Fruit fly (Drosophila melanogaster) whole organism: ENCODE measurements around the gene SppL.

Experiments used
- CG8478 ChIP-seq: fragments of >200 bp; optimal IDR thresholded peaks from 2 replicates; lab custom pipeline; 2018; ENCODE audit warnings: inconsistent platforms
- EcR ChIP-seq, 2 experiments: fragments of >200 bp; optimal IDR thresholded peaks; 2 replicates each; lab custom pipeline; 2017; ENCODE audit warnings: missing biosample characterization in 2 of 2, missing genetic modification characterization in 2 of 2, missing genetic modification reagents in 2 of 2
- pan ChIP-seq: fragments of >200 bp; optimal IDR thresholded peaks from 2 replicates; lab custom pipeline; 2017
- usp ChIP-seq: fragments of >200 bp; optimal IDR thresholded peaks from 2 replicates; lab custom pipeline; 2017; ENCODE audit warnings: missing biosample characterization, missing genetic modification characterization, mixed read lengths

DNA sequence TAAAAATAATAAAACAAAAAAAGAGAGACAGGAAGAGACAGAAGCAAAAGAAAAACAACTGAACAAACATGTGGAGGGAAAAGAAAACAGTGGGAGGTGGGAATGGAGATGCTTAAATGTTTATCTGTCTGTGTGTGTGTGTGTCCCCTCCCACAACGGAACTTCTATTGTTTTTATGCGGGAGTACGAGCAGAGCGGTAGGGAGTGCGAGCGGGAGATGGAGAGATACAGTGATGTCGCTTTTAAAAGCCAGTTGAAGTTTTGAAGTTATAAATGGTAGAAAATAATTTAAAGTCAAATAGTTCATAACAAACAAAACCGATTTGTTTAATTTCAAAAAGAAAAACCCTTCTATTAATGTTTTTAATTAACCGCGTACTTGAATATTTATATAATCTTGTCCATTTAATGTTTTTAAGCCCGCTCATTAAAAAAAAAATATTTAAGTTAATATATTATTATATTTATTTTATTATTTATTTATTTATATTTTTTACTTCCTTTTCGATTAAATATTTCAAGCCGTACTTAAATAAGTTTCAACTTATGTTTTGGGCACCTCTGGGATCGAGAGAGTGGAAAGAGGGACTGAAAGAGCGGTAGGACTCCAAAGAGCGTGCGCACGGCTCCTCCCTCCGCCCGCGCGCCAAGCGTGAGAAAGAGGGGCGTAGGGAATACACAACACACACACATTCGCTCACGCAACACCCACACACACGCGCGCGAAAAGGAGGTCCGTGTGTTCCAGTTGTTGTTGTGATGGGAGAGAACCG lies 1.4 kb upstream of the SppL start:
- TF ChIP-seq usp (GFP tag; lab: Kevin White, UChicago) (no peak), EcR (GFP tag; optimal IDR thresholded peaks at IDR 0.05; lab: Kevin White, UChicago) (no peak), CG8478 (no peak), pan (no peak)
